Fruit fly (Drosophila melanogaster): Measurements from ENCODE around the gene CG2100.

CG2100 gene

dm6 chr3R:5696384-5696783, 39.8 kb downstream of the CG2100 start:
- TF ChIP-seq Mnt (GFP tag; optimal IDR thresholded peaks at IDR 0.05) (no peak), CG7045 (GFP tag; optimal IDR thresholded peaks at IDR 0.05) (peak; percentile 23), cic (GFP tag; optimal IDR thresholded peaks at IDR 0.05) (no peak), tj (GFP tag; optimal IDR thresholded peaks at IDR 0.05) (no peak)

dm6 chr3R:5694461-5694860, 41.7 kb downstream of the CG2100 start:
- TF ChIP-seq CG12768 (GFP tag; optimal IDR thresholded peaks at IDR 0.05) (peak; percentile 55), Hr96 (GFP tag; optimal IDR thresholded peaks at IDR 0.05) (peak; percentile 63), cic (GFP tag; optimal IDR thresholded peaks at IDR 0.05) (no peak), pad (GFP tag; optimal IDR thresholded peaks at IDR 0.05) (peak; percentile 30), CG5204 (GFP tag; optimal IDR thresholded peaks at IDR 0.05) (peak; percentile 34), Crg-1 (GFP tag; optimal IDR thresholded peaks at IDR 0.05) (peak; percentile 52), CG7045 (GFP tag; optimal IDR thresholded peaks at IDR 0.05) (peak; percentile 70), ovo (GFP tag; optimal IDR thresholded peaks at IDR 0.05) (peak; percentile 28), kay (GFP tag; ENCODE audit: borderline replicate concordance) (peak; percentile 92), CG33017 (tag; optimal IDR thresholded peaks at IDR 0.05) (peak; percentile 84), CG14711 (tag; optimal IDR thresholded peaks at IDR 0.05) (peak; percentile 71), CG11617 (GFP tag; optimal IDR thresholded peaks at IDR 0.05) (peak; percentile 48), Clk (GFP tag; optimal IDR thresholded peaks at IDR 0.05) (no peak), toe (GFP tag; optimal IDR thresholded peaks at IDR 0.05) (no peak), Mnt (GFP tag; optimal IDR thresholded peaks at IDR 0.05) (no peak), bab1 (GFP tag; optimal IDR thresholded peaks at IDR 0.05) (peak; percentile 94), CG1620 (GFP tag; optimal IDR thresholded peaks at IDR 0.05) (peak; percentile 11), cnc (optimal IDR thresholded peaks at IDR 0.05) (no peak), tj (GFP tag; optimal IDR thresholded peaks at IDR 0.05) (peak; percentile 2), CG7101 (tag; optimal IDR thresholded peaks at IDR 0.05) (peak; percentile 83)

DNA sequence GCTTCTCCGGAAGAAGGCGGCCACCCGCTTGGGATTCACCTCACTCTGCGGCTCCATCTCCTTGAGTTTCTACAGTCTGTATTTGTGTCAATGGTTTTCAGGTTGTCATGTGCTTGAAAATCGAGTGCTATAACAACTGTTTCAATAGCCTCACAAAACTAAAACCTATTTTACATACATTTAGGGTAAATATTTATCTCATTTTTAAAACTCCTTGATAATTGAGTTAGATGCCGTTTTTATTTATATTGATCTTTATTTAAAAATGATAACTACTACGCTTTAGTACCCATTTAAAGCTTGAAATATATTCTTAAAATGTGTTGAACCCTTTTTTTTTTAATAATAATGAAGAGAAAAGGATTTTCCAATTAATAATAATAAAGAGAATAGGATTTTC, 43.0 kb downstream of the CG2100 start, which contains the start of gene CG2104:
TSS of gene CG2104 (minus strand) at position 101 of the 400 bp plus-strand sequence.
- TF ChIP-seq CG33017 (tag; optimal IDR thresholded peaks at IDR 0.05) (no peak), pad (GFP tag; optimal IDR thresholded peaks at IDR 0.05) (no peak), ovo (GFP tag; optimal IDR thresholded peaks at IDR 0.05) (no peak), cnc (optimal IDR thresholded peaks at IDR 0.05) (no peak), Crg-1 (GFP tag; optimal IDR thresholded peaks at IDR 0.05) (no peak), CG7101 (tag; optimal IDR thresholded peaks at IDR 0.05) (no peak), Hr96 (GFP tag; optimal IDR thresholded peaks at IDR 0.05) (no peak), tj (GFP tag; optimal IDR thresholded peaks at IDR 0.05) (no peak), kay (GFP tag; ENCODE audit: borderline replicate concordance) (no peak)

DNA sequence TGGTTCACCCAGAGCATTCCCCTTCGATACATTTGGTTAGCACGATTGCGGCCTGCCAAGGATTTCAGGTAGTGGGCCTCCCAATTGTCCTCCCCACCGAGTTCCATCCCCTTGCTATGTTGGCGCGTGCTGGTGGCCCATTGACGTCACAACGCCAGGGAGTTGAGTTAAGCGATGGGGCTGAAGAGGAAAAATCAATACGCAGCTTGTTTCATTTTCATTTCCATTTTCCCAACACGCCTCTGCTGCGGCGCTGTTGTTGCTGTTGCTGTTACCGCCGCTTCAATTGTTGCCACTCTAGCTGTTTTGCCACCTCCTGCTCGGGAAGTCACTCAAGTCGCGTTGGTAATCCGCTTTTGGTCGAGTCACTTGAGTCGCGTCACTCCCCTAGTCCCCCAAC, 45.1 kb downstream of the CG2100 start:
- no peak for TF ChIP-seq CG5204 (GFP tag; optimal IDR thresholded peaks at IDR 0.05)

DNA sequence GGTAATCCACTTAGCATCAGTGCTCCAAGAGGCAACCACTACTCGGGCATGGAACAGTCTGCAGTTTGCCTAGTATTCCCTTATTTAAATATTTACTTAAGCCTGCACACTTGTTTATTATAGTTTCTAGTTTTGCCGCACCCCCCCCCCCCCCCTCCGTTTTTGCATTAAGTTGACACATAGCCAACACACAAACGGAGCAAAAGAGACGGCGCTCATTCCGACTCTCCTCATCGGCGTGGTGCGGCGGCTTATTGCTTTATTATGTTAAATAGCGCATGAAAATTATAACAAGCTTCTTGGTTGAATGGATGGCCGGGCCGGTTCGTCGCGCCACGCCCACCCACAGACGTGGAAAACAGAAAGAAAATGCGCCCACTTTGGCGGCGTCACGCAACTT, 46.5 kb downstream of the CG2100 start:
- TF ChIP-seq pad (GFP tag; optimal IDR thresholded peaks at IDR 0.05): no peak

DNA sequence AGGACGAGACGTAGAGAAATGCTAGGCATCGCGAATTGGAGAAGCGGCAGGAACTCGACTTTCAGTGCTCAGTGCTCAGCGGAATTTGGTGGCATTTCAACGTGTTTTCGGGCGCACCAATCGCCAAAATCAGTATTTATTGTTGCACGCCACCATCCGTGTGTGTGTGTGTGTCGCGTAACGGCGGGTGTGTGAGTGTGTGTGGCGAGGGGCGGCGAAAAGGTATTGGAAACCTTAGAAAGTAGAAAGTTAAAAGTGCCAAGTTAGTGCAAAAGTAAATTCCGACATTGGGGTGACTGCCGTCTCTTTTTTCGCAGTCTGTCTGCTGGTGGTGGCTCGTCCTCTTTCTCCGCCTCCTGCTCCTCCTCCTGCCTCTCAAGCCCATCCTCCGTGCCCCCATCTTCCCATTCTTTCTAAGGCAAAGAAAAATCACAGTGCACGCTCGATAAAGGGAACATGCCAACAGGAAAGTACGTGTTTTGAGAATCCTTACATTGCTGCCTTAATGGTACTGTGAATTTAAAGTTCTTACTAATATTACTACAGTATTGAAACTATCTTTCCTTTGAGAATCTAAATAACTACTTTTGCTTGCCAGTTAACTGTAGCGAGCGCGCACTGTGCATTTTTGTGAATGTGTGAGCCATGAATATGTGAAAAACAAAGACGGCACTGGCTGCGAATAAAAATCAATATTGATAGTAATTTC, 50.0 kb downstream of the CG2100 start:
- TF ChIP-seq CG33017 (tag; optimal IDR thresholded peaks at IDR 0.05): peak; percentile 3
- no peak for TF ChIP-seq cic (GFP tag; optimal IDR thresholded peaks at IDR 0.05)
- TF ChIP-seq CG7101 (tag; optimal IDR thresholded peaks at IDR 0.05): no peak
- no peak for TF ChIP-seq CG11617 (GFP tag; optimal IDR thresholded peaks at IDR 0.05)
- peak; percentile 41 for TF ChIP-seq CG5204 (GFP tag; optimal IDR thresholded peaks at IDR 0.05)
- no peak for TF ChIP-seq CG1620 (GFP tag; optimal IDR thresholded peaks at IDR 0.05)
- TF ChIP-seq Hr96 (GFP tag; optimal IDR thresholded peaks at IDR 0.05): peak; percentile 30
- no peak for TF ChIP-seq ovo (GFP tag; optimal IDR thresholded peaks at IDR 0.05)
- TF ChIP-seq CG12768 (GFP tag; optimal IDR thresholded peaks at IDR 0.05): peak; percentile 37
- TF ChIP-seq CG7045 (GFP tag; optimal IDR thresholded peaks at IDR 0.05): peak; percentile 7

- TF ChIP-seq CG12768 (GFP tag; optimal IDR thresholded peaks at IDR 0.05) (no peak), pad (GFP tag; optimal IDR thresholded peaks at IDR 0.05) (peak; percentile 31), ovo (GFP tag; optimal IDR thresholded peaks at IDR 0.05) (no peak), toe (GFP tag; optimal IDR thresholded peaks at IDR 0.05) (peak; percentile 43), CG11617 (GFP tag; optimal IDR thresholded peaks at IDR 0.05) (no peak), CG33017 (tag; optimal IDR thresholded peaks at IDR 0.05) (no peak), Crg-1 (GFP tag; optimal IDR thresholded peaks at IDR 0.05) (peak; percentile 56), Hr96 (GFP tag; optimal IDR thresholded peaks at IDR 0.05) (peak; percentile 9), bab1 (GFP tag; optimal IDR thresholded peaks at IDR 0.05) (peak; percentile 59), cnc (optimal IDR thresholded peaks at IDR 0.05) (no peak), CG1620 (GFP tag; optimal IDR thresholded peaks at IDR 0.05) (peak; percentile 64), CG14711 (tag; optimal IDR thresholded peaks at IDR 0.05) (no peak), Mnt (GFP tag; optimal IDR thresholded peaks at IDR 0.05) (peak; percentile 47), kay (GFP tag; ENCODE audit: borderline replicate concordance) (peak; percentile 11), CG7101 (tag; optimal IDR thresholded peaks at IDR 0.05) (peak; percentile 40)
Measured at dm6 chr3R:5685269-5686048, 50.7 kb downstream of the CG2100 start, which contains the start of the genes Rab23 and plx. Rab23 (minus strand) TSS chr3R:5685434. plx (plus strand) TSS chr3R:5685855.
